Worm (Caenorhabditis elegans): ENCODE results near the gene C25A8.2.

DNA sequence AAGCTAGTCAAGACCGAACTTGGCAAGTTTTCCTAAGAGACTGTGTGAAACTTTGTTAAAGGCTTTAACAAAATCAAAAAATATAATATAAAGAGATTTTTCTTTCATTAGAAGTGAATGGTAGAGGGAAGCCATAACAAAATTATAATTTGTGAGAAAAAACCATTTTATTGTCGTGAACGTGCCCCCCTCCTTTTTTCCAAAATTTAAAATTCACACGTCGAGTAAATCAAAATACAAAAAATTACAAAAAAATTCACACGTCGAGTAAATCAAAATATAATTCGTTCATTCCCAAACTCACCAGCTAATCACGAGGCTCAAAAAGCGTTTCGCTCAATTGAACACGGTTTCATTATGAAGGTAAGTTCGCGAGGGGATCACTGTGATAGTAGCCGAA is at the start of gene C25A8.2:
- TF ChIP-seq pqm-1 (tag; optimal IDR thresholded peaks at IDR 0.05), result no peak
- no peak for TF ChIP-seq eor-1 (tag; optimal IDR thresholded peaks at IDR 0.05)
- no peak for TF ChIP-seq lin-39 (tag; optimal IDR thresholded peaks at IDR 0.05)
- no peak for TF ChIP-seq lin-15B (tag; optimal IDR thresholded peaks at IDR 0.05)
- TF ChIP-seq unc-39 (tag; optimal IDR thresholded peaks at IDR 0.05), result no peak
- TF ChIP-seq ZK546.5 (tag; optimal IDR thresholded peaks at IDR 0.05), result no peak
- no peak for TF ChIP-seq aly-2 (tag; optimal IDR thresholded peaks at IDR 0.05)
- no peak for TF ChIP-seq nhr-28 (tag; optimal IDR thresholded peaks at IDR 0.05)
- no peak for TF ChIP-seq snpc-4 (tag; optimal IDR thresholded peaks at IDR 0.05)
- TF ChIP-seq elt-2 (tag; optimal IDR thresholded peaks at IDR 0.05), result no peak
- TF ChIP-seq nhr-77 (tag; optimal IDR thresholded peaks at IDR 0.05), result no peak
- no peak for TF ChIP-seq fos-1 (tag; optimal IDR thresholded peaks at IDR 0.05)
- no peak for TF ChIP-seq nhr-25 (tag; optimal IDR thresholded peaks at IDR 0.05)

Measured in whole organism, L3 larva.